Fruit fly (Drosophila melanogaster) whole organism, prepupa: ENCODE data around the gene CG15263.
A peak's percentile ranks its signal among the peaks of the same experiment; 100 is the strongest.

Experiments used
- Blimp-1 ChIP-seq: fragments of 200-800 bp; sonication (Bioruptor generic); optimal IDR thresholded peaks from 3 replicates; lab custom pipeline; 2017; ENCODE audit warnings: missing biosample characterization, missing genetic modification characterization, mild to moderate bottlenecking, moderate library complexity, missing genetic modification reagents
- CG10669 ChIP-seq: fragments of 200-800 bp; sonication (Bioruptor generic); optimal IDR thresholded peaks from 3 replicates; lab custom pipeline; 2018; ENCODE audit warnings: missing biosample characterization, mild to moderate bottlenecking, missing genetic modification characterization, moderate library complexity
- CG11294 ChIP-seq: fragments of 200-800 bp; sonication (Bioruptor generic); IDR thresholded peaks from 2 replicates; pipeline ENCODE4 v1.3.6; 2022; ENCODE audit warnings: missing biosample characterization, missing genetic modification characterization
- CG11762 ChIP-seq: fragments of 200-800 bp; sonication (Bioruptor generic); optimal IDR thresholded peaks from 3 replicates; lab custom pipeline; 2016; ENCODE audit warnings: missing biosample characterization, missing genetic modification characterization; ENCODE audit not compliant: insufficient read depth
- CG11902 ChIP-seq: fragments of 200-800 bp; sonication (Bioruptor generic); optimal IDR thresholded peaks from 3 replicates; lab custom pipeline; 2016; ENCODE audit warnings: missing biosample characterization, missing genetic modification characterization
- CG15336 ChIP-seq: fragments of 200-800 bp; sonication (Bioruptor generic); IDR thresholded peaks from 2 replicates; pipeline ENCODE4 v1.3.6; 2022; ENCODE audit warnings: missing biosample characterization, missing genetic modification characterization
- CG1621 ChIP-seq: fragments of 200-800 bp; sonication (Bioruptor generic); optimal IDR thresholded peaks from 3 replicates; lab custom pipeline; 2018; ENCODE audit warnings: missing biosample characterization, mild to moderate bottlenecking, missing genetic modification characterization
- CG16779 ChIP-seq: fragments of 200-800 bp; sonication (Bioruptor generic); optimal IDR thresholded peaks from 3 replicates; lab custom pipeline; 2017; ENCODE audit warnings: missing biosample characterization, mild to moderate bottlenecking, missing genetic modification characterization
- CG3032 ChIP-seq: fragments of 200-800 bp; optimal IDR thresholded peaks from 2 replicates; lab custom pipeline; 2019; ENCODE audit warnings: missing biosample characterization, mild to moderate bottlenecking, missing genetic modification characterization, moderate library complexity
- CG31627 ChIP-seq: fragments of 200-800 bp; sonication (Bioruptor generic); optimal IDR thresholded peaks from 3 replicates; lab custom pipeline; 2016; ENCODE audit warnings: missing biosample characterization, missing genetic modification characterization
- CG32006 ChIP-seq: fragments of 200-800 bp; sonication (Bioruptor generic); optimal IDR thresholded peaks from 3 replicates; lab custom pipeline; 2017; ENCODE audit warnings: missing biosample characterization, mild to moderate bottlenecking, missing genetic modification characterization
- CG34406 ChIP-seq: fragments of 200-800 bp; sonication (Bioruptor generic); optimal IDR thresholded peaks from 3 replicates; lab custom pipeline; 2016; ENCODE audit warnings: missing biosample characterization, missing genetic modification characterization
- CG3919 ChIP-seq: fragments of 200-800 bp; sonication (Bioruptor generic); optimal IDR thresholded peaks from 3 replicates; lab custom pipeline; 2016; ENCODE audit warnings: missing biosample characterization, missing genetic modification characterization
- CG4318 ChIP-seq: fragments of 200-800 bp; sonication (Bioruptor generic); optimal IDR thresholded peaks from 3 replicates; lab custom pipeline; 2017; ENCODE audit warnings: missing biosample characterization, mild to moderate bottlenecking, missing genetic modification characterization
- CG6163 ChIP-seq: fragments of 200-800 bp; sonication (Bioruptor generic); IDR thresholded peaks from 3 replicates; pipeline ENCODE4 v1.3.6; 2022; ENCODE audit warnings: missing biosample characterization, missing genetic modification characterization
- CG6276 ChIP-seq: fragments of 200-800 bp; sonication (Bioruptor generic); optimal IDR thresholded peaks from 2 replicates; lab custom pipeline; 2017; ENCODE audit warnings: missing biosample characterization, mild to moderate bottlenecking, missing genetic modification characterization
- CG6792 ChIP-seq: fragments of 200-800 bp; sonication (Bioruptor generic); optimal IDR thresholded peaks from 3 replicates; lab custom pipeline; 2016; ENCODE audit warnings: missing biosample characterization, missing genetic modification characterization
- CG6808 ChIP-seq: fragments of 200-800 bp; sonication (Bioruptor generic); optimal IDR thresholded peaks from 3 replicates; lab custom pipeline; 2017; ENCODE audit warnings: missing biosample characterization, missing genetic modification characterization, mild to moderate bottlenecking, moderate library complexity, missing genetic modification reagents
- CG8319 ChIP-seq: fragments of 200-800 bp; sonication (Bioruptor generic); optimal IDR thresholded peaks from 3 replicates; lab custom pipeline; 2016; ENCODE audit warnings: missing biosample characterization, missing genetic modification characterization
- CG8632 ChIP-seq: fragments of 200-800 bp; sonication (Bioruptor generic); optimal IDR thresholded peaks from 3 replicates; lab custom pipeline; 2016; ENCODE audit warnings: missing biosample characterization, missing genetic modification characterization
- CG9139 ChIP-seq: fragments of 200-800 bp; sonication (Bioruptor generic); optimal IDR thresholded peaks from 3 replicates; lab custom pipeline; 2017; ENCODE audit warnings: missing biosample characterization, mild to moderate bottlenecking, missing genetic modification characterization
- Eip75B ChIP-seq: fragments of 200-800 bp; sonication (Bioruptor generic); optimal IDR thresholded peaks from 3 replicates; lab custom pipeline; 2016; ENCODE audit warnings: missing biosample characterization, missing genetic modification characterization
- Eip78C ChIP-seq: fragments of 200-800 bp; sonication (Bioruptor generic); peaks from one replicate; lab custom pipeline; 2016; ENCODE audit warnings: missing biosample characterization, missing genetic modification characterization
- Eip93F ChIP-seq: fragments of 200-800 bp; sonication (Bioruptor generic); optimal IDR thresholded peaks from 2 replicates; lab custom pipeline; 2016; ENCODE audit warnings: missing biosample characterization, mild to moderate bottlenecking, missing genetic modification characterization
- Ets21C ChIP-seq: fragments of 200-800 bp; sonication (Bioruptor generic); optimal IDR thresholded peaks from 3 replicates; lab custom pipeline; 2016; ENCODE audit warnings: missing biosample characterization, missing genetic modification characterization
- Ets96B ChIP-seq: fragments of 200-800 bp; optimal IDR thresholded peaks from 2 replicates; lab custom pipeline; 2019; ENCODE audit warnings: missing biosample characterization, mild to moderate bottlenecking, missing genetic modification characterization, moderate library complexity
- Gug ChIP-seq: fragments of 200-800 bp; sonication (Bioruptor generic); IDR thresholded peaks from 2 replicates; pipeline ENCODE4 v1.3.6; 2022; ENCODE audit warnings: missing biosample characterization, missing genetic modification characterization
- Hr38 ChIP-seq: sonication (Bioruptor generic); optimal IDR thresholded peaks from 2 replicates; lab custom pipeline; 2016; ENCODE audit warnings: missing biosample characterization, missing genetic modification characterization
- Hr39 ChIP-seq: fragments of 200-800 bp; sonication (Bioruptor generic); optimal IDR thresholded peaks from 2 replicates; lab custom pipeline; 2016; ENCODE audit warnings: missing biosample characterization, missing genetic modification characterization
- Hr4 ChIP-seq: fragments of 200-800 bp; sonication (Bioruptor generic); optimal IDR thresholded peaks from 3 replicates; lab custom pipeline; 2016; ENCODE audit warnings: missing biosample characterization, missing genetic modification characterization
- Lpt ChIP-seq: fragments of 200-800 bp; sonication (Bioruptor generic); optimal IDR thresholded peaks from 3 replicates; lab custom pipeline; 2016; ENCODE audit warnings: missing biosample characterization, missing genetic modification characterization
- Met ChIP-seq: fragments of 200-800 bp; sonication (Bioruptor generic); optimal IDR thresholded peaks from 3 replicates; lab custom pipeline; 2016; ENCODE audit warnings: missing biosample characterization, missing genetic modification characterization
- Sox102F ChIP-seq: fragments of 200-800 bp; sonication (Bioruptor generic); optimal IDR thresholded peaks from 2 replicates; lab custom pipeline; 2016; ENCODE audit warnings: missing biosample characterization, mild to moderate bottlenecking, missing genetic modification characterization
- Sox14 ChIP-seq: fragments of 200-800 bp; sonication (Bioruptor generic); optimal IDR thresholded peaks from 3 replicates; lab custom pipeline; 2016; ENCODE audit warnings: missing biosample characterization, missing genetic modification characterization
- Sox15 ChIP-seq: fragments of 200-800 bp; sonication (Bioruptor generic); optimal IDR thresholded peaks from 3 replicates; lab custom pipeline; 2016; ENCODE audit warnings: missing biosample characterization, missing genetic modification characterization
- achi ChIP-seq: fragments of 200-800 bp; sonication (Bioruptor generic); optimal IDR thresholded peaks from 3 replicates; lab custom pipeline; 2016; ENCODE audit warnings: missing biosample characterization, missing genetic modification characterization
- acj6 ChIP-seq: fragments of 200-800 bp; sonication (Bioruptor generic); optimal IDR thresholded peaks from 3 replicates; lab custom pipeline; 2016; ENCODE audit warnings: missing biosample characterization, missing genetic modification characterization
- cyc ChIP-seq: fragments of 200-800 bp; sonication (Bioruptor generic); optimal IDR thresholded peaks from 3 replicates; lab custom pipeline; 2016; ENCODE audit warnings: missing biosample characterization, missing genetic modification characterization
- dac ChIP-seq: fragments of 200-800 bp; sonication (Bioruptor generic); optimal IDR thresholded peaks from 2 replicates; lab custom pipeline; 2017; ENCODE audit warnings: missing biosample characterization, mild to moderate bottlenecking, missing genetic modification characterization
- eg ChIP-seq: fragments of 200-800 bp; sonication (Bioruptor generic); IDR thresholded peaks from 3 replicates; pipeline ENCODE4 v1.3.6; 2022; ENCODE audit warnings: missing biosample characterization, missing genetic modification characterization
- esn ChIP-seq: fragments of 200-800 bp; sonication (Bioruptor generic); optimal IDR thresholded peaks from 2 replicates; lab custom pipeline; 2016; ENCODE audit warnings: missing biosample characterization, mild to moderate bottlenecking, missing genetic modification characterization, moderate library complexity
- fd59A ChIP-seq: fragments of 200-800 bp; sonication (Bioruptor generic); optimal IDR thresholded peaks from 2 replicates; lab custom pipeline; 2017; ENCODE audit warnings: missing biosample characterization, mild to moderate bottlenecking, missing genetic modification characterization, missing genetic modification reagents
- fkh ChIP-seq: fragments of 200-800 bp; sonication (Bioruptor generic); optimal IDR thresholded peaks from 3 replicates; lab custom pipeline; 2017; ENCODE audit warnings: missing biosample characterization, mild to moderate bottlenecking, missing genetic modification characterization, moderate library complexity
- pdm3 ChIP-seq: fragments of 200-800 bp; sonication (Bioruptor generic); optimal IDR thresholded peaks from 3 replicates; lab custom pipeline; 2016; ENCODE audit warnings: missing biosample characterization, missing genetic modification characterization
- salr ChIP-seq, 2 experiments: fragments of 200-800 bp; sonication (Bioruptor generic); optimal IDR thresholded peaks; 3 replicates each; lab custom pipeline; 2016 to 2018; ENCODE audit warnings: missing biosample characterization in 2 of 2, missing genetic modification characterization in 2 of 2, mild to moderate bottlenecking in 1 of 2
- ss ChIP-seq, 2 experiments: fragments of 200-800 bp; sonication (Bioruptor generic); optimal IDR thresholded peaks; 2 replicates in 1 of 2; 3 replicates in 1 of 2; lab custom pipeline; 2017 to 2018; ENCODE audit warnings: mild to moderate bottlenecking in 2 of 2, missing biosample characterization in 2 of 2, missing genetic modification characterization in 2 of 2, moderate library complexity in 1 of 2
- topi ChIP-seq: fragments of 200-800 bp; sonication (Bioruptor generic); optimal IDR thresholded peaks from 3 replicates; lab custom pipeline; 2016; ENCODE audit warnings: missing biosample characterization, missing genetic modification characterization

Gene CG15263

dm6 chr2L:15264483-15264987 is 20.3 kb upstream of the CG15263 start, which contains the start of gene yuri (continued):
- TF ChIP-seq Eip93F (GFP tag; lab: Kevin White, UChicago) (no peak), Hr38 (GFP tag; lab: Kevin White, UChicago) (no peak), salr (GFP tag; optimal IDR thresholded peaks at IDR 0.05; lab: Kevin White, UChicago) (peak in 1 of 2 experiments; percentile 24), CG32006 (GFP tag; lab: Kevin White, UChicago) (no peak), Ets21C (GFP tag; lab: Kevin White, UChicago) (no peak), esn (peak; percentile 51), CG1621 (peak; percentile 87), dac (no peak), CG8319 (GFP tag; lab: Kevin White, UChicago) (no peak), Lpt (GFP tag; lab: Kevin White, UChicago) (peak; percentile 67), Ets96B (tag; lab: Kevin White, UChicago) (peak; percentile 68), Gug (peak; percentile 51; the same call in 1 of the 2 replicates), topi (GFP tag; lab: Kevin White, UChicago) (no peak), Eip78C (GFP tag; lab: Kevin White, UChicago) (peak; percentile 87), Hr39 (no peak), fkh (peak; percentile 97), ss (GFP tag; optimal IDR thresholded peaks at IDR 0.05; lab: Kevin White, UChicago) (peak; percentile 87 to 90), CG34406 (peak; percentile 40), CG6808 (GFP tag; lab: Kevin White, UChicago) (peak; percentile 76), CG4318 (GFP tag; lab: Kevin White, UChicago) (no peak), CG10669 (peak; percentile 53), fd59A (GFP tag; lab: Kevin White, UChicago) (peak; percentile 25), CG6276 (GFP tag; lab: Kevin White, UChicago) (peak; percentile 69), Sox15 (GFP tag; lab: Kevin White, UChicago) (no peak), eg (GFP tag; lab: Robert Waterston, UW) (peak; percentile 81), CG3919 (GFP tag; lab: Kevin White, UChicago) (peak; percentile 60), acj6 (no peak), CG6163 (GFP tag; lab: Robert Waterston, UW) (peak; percentile 87), CG11294 (GFP tag; lab: Robert Waterston, UW) (no peak), pdm3 (GFP tag; lab: Kevin White, UChicago) (no peak), CG3032 (peak; percentile 61), Hr4 (GFP tag; lab: Kevin White, UChicago) (no peak)
- TF ChIP-seq, all 60 proteins: peak for 34

- TF ChIP-seq Sox14 (GFP tag; lab: Kevin White, UChicago) (peak; percentile 16), ss (GFP tag; optimal IDR thresholded peaks at IDR 0.05; lab: Kevin White, UChicago) (peak in 1 of 2 experiments; percentile 11), CG9139 (GFP tag; lab: Kevin White, UChicago) (no peak), Eip93F (GFP tag; lab: Kevin White, UChicago) (no peak), fkh (peak; percentile 27)
Measured at dm6 chr2L:15271336-15271735, 13.5 kb upstream of the CG15263 start.

- TF ChIP-seq CG6792 (GFP tag; lab: Kevin White, UChicago) (no peak), CG15336 (GFP tag; lab: Robert Waterston, UW) (no peak), eg (GFP tag; lab: Robert Waterston, UW) (no peak), CG8319 (GFP tag; lab: Kevin White, UChicago) (no peak), Met (GFP tag; lab: Kevin White, UChicago) (no peak), acj6 (peak; percentile 6), CG16779 (no peak), CG8632 (GFP tag; lab: Kevin White, UChicago) (no peak), Blimp-1 (GFP tag; lab: Kevin White, UChicago) (no peak), Sox102F (GFP tag; lab: Kevin White, UChicago) (no peak), fd59A (GFP tag; lab: Kevin White, UChicago) (no peak), Hr4 (GFP tag; lab: Kevin White, UChicago) (no peak), CG11902 (GFP tag; lab: Kevin White, UChicago) (no peak), Lpt (GFP tag; lab: Kevin White, UChicago) (no peak), Eip75B (no peak), CG11762 (no peak), Ets21C (GFP tag; lab: Kevin White, UChicago) (no peak), cyc (GFP tag; lab: Kevin White, UChicago) (no peak), CG31627 (GFP tag; lab: Kevin White, UChicago) (no peak), achi (no peak)
Measured at dm6 chr2L:15271757-15272589, 12.8 kb upstream of the CG15263 start, which contains the start of gene Cul3. TSS of gene Cul3 (minus strand) at chr2L:15272024.
